Worm (Caenorhabditis elegans): ENCODE results near the gene Y77E11A.12.

- no peak for TF ChIP-seq ztf-11 (tag; optimal IDR thresholded peaks at IDR 0.05)
- TF ChIP-seq nhr-67 (tag; optimal IDR thresholded peaks at IDR 0.05) = no peak
- TF ChIP-seq pqm-1 (tag; optimal IDR thresholded peaks at IDR 0.05) = no peak
- TF ChIP-seq snpc-4 (tag; optimal IDR thresholded peaks at IDR 0.05) = no peak
- TF ChIP-seq nhr-28 (tag; optimal IDR thresholded peaks at IDR 0.05) = no peak
- TF ChIP-seq fos-1 (tag; optimal IDR thresholded peaks at IDR 0.05) = no peak
- no peak for TF ChIP-seq nhr-77 (tag; optimal IDR thresholded peaks at IDR 0.05)
- no peak for TF ChIP-seq sea-2 (GFP tag; optimal IDR thresholded peaks at IDR 0.05)
- no peak for TF ChIP-seq nhr-12 (tag; optimal IDR thresholded peaks at IDR 0.05)
- no peak for TF ChIP-seq egl-27 (tag; optimal IDR thresholded peaks at IDR 0.05)
These were observed 39.5 kb upstream of the Y77E11A.12 start for ce11 chrIV:1514415-1514814.
